In the genomic region with DNA sequence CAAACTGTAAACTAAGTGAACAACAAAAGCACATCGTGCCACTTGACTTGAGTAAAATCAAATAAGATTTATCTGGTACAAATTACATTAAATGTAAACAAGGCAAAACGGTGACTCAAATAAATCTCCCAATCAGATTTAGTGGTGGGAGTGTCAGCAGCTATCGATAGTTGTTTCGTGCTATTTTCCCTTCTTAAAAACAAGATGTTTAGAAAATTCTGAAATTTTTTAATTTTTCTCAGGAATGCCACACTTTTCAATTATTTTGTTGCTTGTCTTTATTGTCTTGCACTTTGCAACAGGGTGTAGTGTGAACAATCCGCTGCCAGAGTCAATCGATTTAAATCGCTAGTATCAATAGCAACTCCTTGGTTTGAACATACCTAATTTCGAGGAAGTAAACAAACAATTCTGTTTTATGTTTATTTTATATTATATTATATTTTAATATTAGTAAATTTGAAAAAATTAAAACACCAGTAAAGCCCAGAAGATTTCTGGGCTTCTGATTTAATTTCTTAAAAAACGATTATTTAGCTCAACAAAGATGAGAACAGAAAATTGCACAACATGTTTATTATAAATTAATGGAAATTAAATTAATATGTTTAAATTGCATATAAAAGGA, we compare ENCODE assay signal across 1 fruit fly cellular context.
TF ChIP-seq lines count a peak whose summit lies in the region.

TSS of gene MICAL-like (minus strand) at position 138 of the 628 bp plus-strand sequence.

TF ChIP-seq in whole organism, embryonic, 481 proteins besides CTCF, POLR2A, EP300 and RAD21 (continued from another document and continues in another):
- TF ChIP-seq Sox102F (GFP tag; optimal IDR thresholded peaks at IDR 0.05; lab: Kevin White, UChicago) = no peak
- no peak for TF ChIP-seq CG3065 (GFP tag; optimal IDR thresholded peaks at IDR 0.05; lab: Kevin White, UChicago)
- no peak; the same call in 2 of the 3 replicates for TF ChIP-seq tgo (GFP tag; IDR thresholded peaks at IDR 0.05; lab: Robert Waterston, UW)
- TF ChIP-seq nerfin-1 (tag; optimal IDR thresholded peaks at IDR 0.05; lab: Kevin White, UChicago) = no peak
- no peak for TF ChIP-seq Chrac-16 (GFP tag; optimal IDR thresholded peaks at IDR 0.05; lab: Kevin White, UChicago)
- TF ChIP-seq Hr78 (GFP tag; optimal IDR thresholded peaks at IDR 0.05; lab: Kevin White, UChicago) = no peak
- TF ChIP-seq bowl (GFP tag; IDR thresholded peaks at IDR 0.05; lab: Robert Waterston, UW) = no peak
- peak; percentile 87 for TF ChIP-seq Med (GFP tag; lab: Kevin White, UChicago)
- no peak for TF ChIP-seq CG12071 (GFP tag; optimal IDR thresholded peaks at IDR 0.05; lab: Kevin White, UChicago)
- TF ChIP-seq CG18011 (GFP tag; optimal IDR thresholded peaks at IDR 0.05; lab: Kevin White, UChicago) = no peak
- no peak for TF ChIP-seq Eip74EF (GFP tag; optimal IDR thresholded peaks at IDR 0.05; lab: Kevin White, UChicago)
- TF ChIP-seq org-1 (GFP tag; optimal IDR thresholded peaks at IDR 0.05; lab: Kevin White, UChicago) = no peak
- TF ChIP-seq CG4282 (GFP tag; optimal IDR thresholded peaks at IDR 0.05; lab: Kevin White, UChicago) = no peak
- TF ChIP-seq chn (GFP tag; optimal IDR thresholded peaks at IDR 0.05; lab: Kevin White, UChicago) = peak; percentile 5
- peak; percentile 27 for TF ChIP-seq lilli (GFP tag; optimal IDR thresholded peaks at IDR 0.05; lab: Kevin White, UChicago)
- no peak for TF ChIP-seq lab (GFP tag; optimal IDR thresholded peaks at IDR 0.05; lab: Kevin White, UChicago)
- TF ChIP-seq dysf (GFP tag; IDR thresholded peaks at IDR 0.05; lab: Robert Waterston, UW) = no peak
- TF ChIP-seq Aef1 (GFP tag; IDR thresholded peaks at IDR 0.05; lab: Robert Waterston, UW) = peak; percentile 36; the same call in 2 of the 3 replicates
- TF ChIP-seq Spps (tag; optimal IDR thresholded peaks at IDR 0.05; lab: Kevin White, UChicago) = no peak
- TF ChIP-seq mld (GFP tag; IDR thresholded peaks at IDR 0.05; lab: Robert Waterston, UW; ENCODE audit: partially characterized antibody) = peak; percentile 68; the same call in 1 of the 3 replicates
- no peak for TF ChIP-seq schlank (tag; optimal IDR thresholded peaks at IDR 0.05; lab: Kevin White, UChicago)
- no peak for TF ChIP-seq CG2199 (GFP tag; IDR thresholded peaks at IDR 0.05; lab: Robert Waterston, UW)
- TF ChIP-seq CoRest (tag; optimal IDR thresholded peaks at IDR 0.05; lab: Kevin White, UChicago) = no peak
- no peak for TF ChIP-seq gfzf (GFP tag; optimal IDR thresholded peaks at IDR 0.05; lab: Kevin White, UChicago)
- no peak for TF ChIP-seq MESR4 (GFP tag; optimal IDR thresholded peaks at IDR 0.05; lab: Kevin White, UChicago)
- TF ChIP-seq CG18476 (GFP tag; optimal IDR thresholded peaks at IDR 0.05; lab: Kevin White, UChicago) = no peak
- no peak for TF ChIP-seq aop (GFP tag; IDR thresholded peaks at IDR 0.05; lab: Robert Waterston, UW)
- peak; percentile 54 for TF ChIP-seq mam (GFP tag; optimal IDR thresholded peaks at IDR 0.05; lab: Kevin White, UChicago)
- no peak for TF ChIP-seq CG15011 (GFP tag; optimal IDR thresholded peaks at IDR 0.05; lab: Kevin White, UChicago)
- TF ChIP-seq CG32532 (GFP tag; IDR thresholded peaks at IDR 0.05; lab: Robert Waterston, UW) = peak; percentile 64
- peak; percentile 36; the same call in 1 of the 2 replicates for TF ChIP-seq ato (GFP tag; IDR thresholded peaks at IDR 0.05; lab: Robert Waterston, UW; ENCODE audit: partially characterized antibody)
- TF ChIP-seq al (GFP tag; IDR thresholded peaks at IDR 0.05; lab: Robert Waterston, UW) = peak; percentile 40; the same call in 1 of the 2 replicates
- peak; percentile 79 for TF ChIP-seq kay (GFP tag; optimal IDR thresholded peaks at IDR 0.05; lab: Kevin White, UChicago)
- TF ChIP-seq CG12391 (tag; optimal IDR thresholded peaks at IDR 0.05; lab: Kevin White, UChicago) = no peak
- no peak for TF ChIP-seq CG1602 (GFP tag; optimal IDR thresholded peaks at IDR 0.05; lab: Kevin White, UChicago)
- no peak for TF ChIP-seq Mrtf (GFP tag; IDR thresholded peaks at IDR 0.05; lab: Robert Waterston, UW)
- TF ChIP-seq Hmr (GFP tag; optimal IDR thresholded peaks at IDR 0.05; lab: Kevin White, UChicago) = no peak
- TF ChIP-seq CG10565 (GFP tag; optimal IDR thresholded peaks at IDR 0.05; lab: Kevin White, UChicago) = no peak
- no peak for TF ChIP-seq Bdp1 (GFP tag; optimal IDR thresholded peaks at IDR 0.05; lab: Kevin White, UChicago)
- 0 out of 2 replicates have a peak, but pooled peaks have one; percentile 14 for TF ChIP-seq Atf6 (GFP tag; IDR thresholded peaks at IDR 0.05; lab: Robert Waterston, UW)
- TF ChIP-seq Trl (optimal IDR thresholded peaks at IDR 0.05; lab: Kevin White, UChicago) = no peak
- no peak for TF ChIP-seq Trl (GFP tag; optimal IDR thresholded peaks at IDR 0.05; lab: Kevin White, UChicago)
- peak; percentile 16; the same call in 1 of the 2 replicates for TF ChIP-seq CG17328 (GFP tag; IDR thresholded peaks at IDR 0.05; lab: Robert Waterston, UW)
- TF ChIP-seq CG10147 (GFP tag; optimal IDR thresholded peaks at IDR 0.05; lab: Kevin White, UChicago) = no peak
- peak; percentile 91 for TF ChIP-seq sna (GFP tag; IDR thresholded peaks at IDR 0.05; lab: Robert Waterston, UW; ENCODE audit: partially characterized antibody)
- TF ChIP-seq CG10274 (GFP tag; optimal IDR thresholded peaks at IDR 0.05; lab: Kevin White, UChicago) = no peak
- TF ChIP-seq CG31441 (GFP tag; IDR thresholded peaks at IDR 0.05; lab: Robert Waterston, UW) = no peak
- TF ChIP-seq btn (GFP tag; optimal IDR thresholded peaks at IDR 0.05; lab: Kevin White, UChicago) = no peak
- TF ChIP-seq unc-4 (GFP tag; IDR thresholded peaks at IDR 0.05; lab: Robert Waterston, UW; ENCODE audit: partially characterized antibody) = peak; percentile 84
- TF ChIP-seq CG31224 (GFP tag; IDR thresholded peaks at IDR 0.05; lab: Robert Waterston, UW) = no peak
- no peak for TF ChIP-seq CG4328 (GFP tag; optimal IDR thresholded peaks at IDR 0.05; lab: Kevin White, UChicago)
- peak; percentile 21 for TF ChIP-seq Xbp1 (GFP tag; optimal IDR thresholded peaks at IDR 0.05; lab: Kevin White, UChicago)
- no peak for TF ChIP-seq CG12104 (GFP tag; optimal IDR thresholded peaks at IDR 0.05; lab: Kevin White, UChicago)
- TF ChIP-seq cg (GFP tag; optimal IDR thresholded peaks at IDR 0.05; lab: Kevin White, UChicago) = no peak
- TF ChIP-seq CG9609 (GFP tag; optimal IDR thresholded peaks at IDR 0.05; lab: Kevin White, UChicago) = peak; percentile 4
- TF ChIP-seq pzg (GFP tag; optimal IDR thresholded peaks at IDR 0.05; lab: Kevin White, UChicago) = peak; percentile 39
- no peak for TF ChIP-seq abd-A (tag; optimal IDR thresholded peaks at IDR 0.05; lab: Kevin White, UChicago)
- TF ChIP-seq dm (GFP tag; optimal IDR thresholded peaks at IDR 0.05; lab: Kevin White, UChicago) = no peak
- TF ChIP-seq CG12769 (tag; optimal IDR thresholded peaks at IDR 0.05; lab: Kevin White, UChicago) = no peak
- TF ChIP-seq CG43689 (GFP tag; IDR thresholded peaks at IDR 0.05; lab: Robert Waterston, UW) = no peak
- TF ChIP-seq kah (GFP tag; optimal IDR thresholded peaks at IDR 0.05; lab: Kevin White, UChicago) = no peak
- no peak for TF ChIP-seq her (GFP tag; optimal IDR thresholded peaks at IDR 0.05; lab: Kevin White, UChicago)
- TF ChIP-seq h (optimal IDR thresholded peaks at IDR 0.05; lab: Kevin White, UChicago) = no peak
- TF ChIP-seq Fer2 (tag; optimal IDR thresholded peaks at IDR 0.05; lab: Kevin White, UChicago) = no peak
- TF ChIP-seq caup (GFP tag; optimal IDR thresholded peaks at IDR 0.05; lab: Kevin White, UChicago; ENCODE audit: severe bottlenecking) = no peak
- no peak for TF ChIP-seq Kr (GFP tag; optimal IDR thresholded peaks at IDR 0.05; lab: Kevin White, UChicago)
- no peak for TF ChIP-seq p53 (GFP tag; optimal IDR thresholded peaks at IDR 0.05; lab: Kevin White, UChicago)
- peak; percentile 6 for TF ChIP-seq CG9437 (GFP tag; optimal IDR thresholded peaks at IDR 0.05; lab: Kevin White, UChicago)
- peak; percentile 2 for TF ChIP-seq CG8944 (GFP tag; optimal IDR thresholded peaks at IDR 0.05; lab: Kevin White, UChicago)
- no peak for TF ChIP-seq lbe (GFP tag; optimal IDR thresholded peaks at IDR 0.05; lab: Kevin White, UChicago)
- no peak for TF ChIP-seq fru (optimal IDR thresholded peaks at IDR 0.05; lab: Kevin White, UChicago)
- TF ChIP-seq CG6813 (GFP tag; optimal IDR thresholded peaks at IDR 0.05; lab: Kevin White, UChicago) = no peak
- peak; percentile 9; the same call in 1 of the 2 replicates for TF ChIP-seq lmd (GFP tag; IDR thresholded peaks at IDR 0.05; lab: Robert Waterston, UW)
- TF ChIP-seq vnd (GFP tag; IDR thresholded peaks at IDR 0.05; lab: Robert Waterston, UW; ENCODE audit: partially characterized antibody) = peak; percentile 89
- no peak for TF ChIP-seq sens-2 (GFP tag; IDR thresholded peaks at IDR 0.05; lab: Robert Waterston, UW)
- no peak for TF ChIP-seq CG14965 (GFP tag; optimal IDR thresholded peaks at IDR 0.05; lab: Kevin White, UChicago; ENCODE audit: borderline replicate concordance)
- TF ChIP-seq bbx (GFP tag; IDR thresholded peaks at IDR 0.05; lab: Robert Waterston, UW; ENCODE audit: partially characterized antibody) = peak; percentile 72
- no peak for TF ChIP-seq CG9215 (GFP tag; IDR thresholded peaks at IDR 0.05; lab: Robert Waterston, UW)
- no peak for TF ChIP-seq trh (GFP tag; optimal IDR thresholded peaks at IDR 0.05; lab: Kevin White, UChicago)
- TF ChIP-seq peb (GFP tag; IDR thresholded peaks at IDR 0.05; lab: Robert Waterston, UW) = no peak
- TF ChIP-seq exex (tag; optimal IDR thresholded peaks at IDR 0.05; lab: Kevin White, UChicago) = no peak
- TF ChIP-seq Mes4 (GFP tag; optimal IDR thresholded peaks at IDR 0.05; lab: Kevin White, UChicago) = no peak
- TF ChIP-seq Dll (GFP tag; IDR thresholded peaks at IDR 0.05; lab: Robert Waterston, UW; ENCODE audit: partially characterized antibody) = peak; percentile 94
- no peak for TF ChIP-seq CG3726 (GFP tag; IDR thresholded peaks at IDR 0.05; lab: Robert Waterston, UW)
- no peak for TF ChIP-seq ewg (GFP tag; optimal IDR thresholded peaks at IDR 0.05; lab: Kevin White, UChicago)
- no peak for TF ChIP-seq CG12155 (GFP tag; optimal IDR thresholded peaks at IDR 0.05; lab: Kevin White, UChicago)
- no peak for TF ChIP-seq Ssrp (tag; optimal IDR thresholded peaks at IDR 0.05; lab: Kevin White, UChicago)
- TF ChIP-seq Lim3 (GFP tag; IDR thresholded peaks at IDR 0.05; lab: Robert Waterston, UW) = no peak
- TF ChIP-seq E2f2 (GFP tag; IDR thresholded peaks at IDR 0.05; lab: Robert Waterston, UW) = no peak
- TF ChIP-seq sens (GFP tag; lab: Kevin White, UChicago) = peak; percentile 87
- no peak for TF ChIP-seq Asciz (GFP tag; optimal IDR thresholded peaks at IDR 0.05; lab: Kevin White, UChicago)
- TF ChIP-seq tin (GFP tag; optimal IDR thresholded peaks at IDR 0.05; lab: Kevin White, UChicago) = no peak
- no peak for TF ChIP-seq nau (GFP tag; optimal IDR thresholded peaks at IDR 0.05; lab: Kevin White, UChicago)
- no peak for TF ChIP-seq ab (GFP tag; optimal IDR thresholded peaks at IDR 0.05; lab: Kevin White, UChicago)
- TF ChIP-seq odd (GFP tag; optimal IDR thresholded peaks at IDR 0.05; lab: Kevin White, UChicago) = no peak
- no peak for TF ChIP-seq Fer3 (tag; optimal IDR thresholded peaks at IDR 0.05; lab: Kevin White, UChicago)
- no peak for TF ChIP-seq corto (GFP tag; optimal IDR thresholded peaks at IDR 0.05; lab: Kevin White, UChicago)
- no peak for TF ChIP-seq CG2875 (GFP tag; optimal IDR thresholded peaks at IDR 0.05; lab: Kevin White, UChicago)
- TF ChIP-seq ro (GFP tag; IDR thresholded peaks at IDR 0.05; lab: Robert Waterston, UW) = no peak
- TF ChIP-seq CG8089 (GFP tag; optimal IDR thresholded peaks at IDR 0.05; lab: Kevin White, UChicago) = no peak
- TF ChIP-seq HmgZ (tag; optimal IDR thresholded peaks at IDR 0.05; lab: Kevin White, UChicago) = peak; percentile 27
- no peak for TF ChIP-seq CG4730 (GFP tag; IDR thresholded peaks at IDR 0.05; lab: Robert Waterston, UW)
- no peak for TF ChIP-seq CG11504 (tag; optimal IDR thresholded peaks at IDR 0.05; lab: Kevin White, UChicago)
- TF ChIP-seq Doc3 (GFP tag; IDR thresholded peaks at IDR 0.05; lab: Robert Waterston, UW; ENCODE audit: partially characterized antibody) = peak; percentile 97
- no peak for TF ChIP-seq ash1 (GFP tag; optimal IDR thresholded peaks at IDR 0.05; lab: Kevin White, UChicago)
- TF ChIP-seq trem (tag; optimal IDR thresholded peaks at IDR 0.05; lab: Kevin White, UChicago) = peak; percentile 11
- peak; percentile 73 for TF ChIP-seq amos (GFP tag; IDR thresholded peaks at IDR 0.05; lab: Robert Waterston, UW; ENCODE audit: partially characterized antibody)
- TF ChIP-seq CG4360 (GFP tag; IDR thresholded peaks at IDR 0.05; lab: Robert Waterston, UW) = no peak
- no peak for TF ChIP-seq CG31388 (GFP tag; optimal IDR thresholded peaks at IDR 0.05; lab: Kevin White, UChicago)
- no peak for TF ChIP-seq ap (GFP tag; IDR thresholded peaks at IDR 0.05; lab: Robert Waterston, UW)
- TF ChIP-seq CG10462 (GFP tag; optimal IDR thresholded peaks at IDR 0.05; lab: Kevin White, UChicago) = no peak
- TF ChIP-seq CG30431 (GFP tag; optimal IDR thresholded peaks at IDR 0.05; lab: Kevin White, UChicago) = no peak
- TF ChIP-seq z (GFP tag; IDR thresholded peaks at IDR 0.05; lab: Robert Waterston, UW) = no peak
- TF ChIP-seq gsb-n (tag; optimal IDR thresholded peaks at IDR 0.05; lab: Kevin White, UChicago) = no peak
- TF ChIP-seq CG9727 (GFP tag; optimal IDR thresholded peaks at IDR 0.05; lab: Kevin White, UChicago) = no peak
- TF ChIP-seq jing (GFP tag; optimal IDR thresholded peaks at IDR 0.05; lab: Kevin White, UChicago) = no peak
- peak; percentile 22 for TF ChIP-seq CG7786 (GFP tag; optimal IDR thresholded peaks at IDR 0.05; lab: Kevin White, UChicago)
- no peak for TF ChIP-seq zfh1 (GFP tag; IDR thresholded peaks at IDR 0.05; lab: Robert Waterston, UW)
- peak; percentile 71 for TF ChIP-seq stwl (tag; optimal IDR thresholded peaks at IDR 0.05; lab: Kevin White, UChicago)
- 0 out of 2 replicates have a peak, but pooled peaks have one; percentile 46 for TF ChIP-seq CG42726 (GFP tag; IDR thresholded peaks at IDR 0.05; lab: Robert Waterston, UW; ENCODE audit: partially characterized antibody)
- TF ChIP-seq B-H1 (GFP tag; IDR thresholded peaks at IDR 0.05; lab: Robert Waterston, UW) = no peak
- no peak for TF ChIP-seq Oli (tag; optimal IDR thresholded peaks at IDR 0.05; lab: Kevin White, UChicago)
- TF ChIP-seq BEAF-32 (GFP tag; optimal IDR thresholded peaks at IDR 0.05; lab: Kevin White, UChicago) = peak; percentile 75
- TF ChIP-seq CG7928 (GFP tag; optimal IDR thresholded peaks at IDR 0.05; lab: Kevin White, UChicago) = no peak
- no peak for TF ChIP-seq HmgD (GFP tag; optimal IDR thresholded peaks at IDR 0.05; lab: Kevin White, UChicago)
- TF ChIP-seq ind (GFP tag; optimal IDR thresholded peaks at IDR 0.05; lab: Kevin White, UChicago) = peak; percentile 33
- peak; percentile 85 for TF ChIP-seq row (GFP tag; IDR thresholded peaks at IDR 0.05; lab: Robert Waterston, UW)
